Worm (Caenorhabditis elegans): ENCODE results near the gene Y116A8C.27.

- no peak for TF ChIP-seq madf-2 (tag; optimal IDR thresholded peaks at IDR 0.05)
- TF ChIP-seq ref-2 (tag; optimal IDR thresholded peaks at IDR 0.05): no peak
- no peak for TF ChIP-seq ztf-16 (tag; optimal IDR thresholded peaks at IDR 0.05)
- TF ChIP-seq ets-4 (tag; optimal IDR thresholded peaks at IDR 0.05): no peak
- no peak for TF ChIP-seq fkh-10 (GFP tag; optimal IDR thresholded peaks at IDR 0.05)
- TF ChIP-seq hlh-15 (tag; optimal IDR thresholded peaks at IDR 0.05): no peak
- TF ChIP-seq unc-55 (GFP tag; optimal IDR thresholded peaks at IDR 0.05): no peak
- no peak for TF ChIP-seq hlh-6 (tag; optimal IDR thresholded peaks at IDR 0.05)
- TF ChIP-seq elt-4 (tag; optimal IDR thresholded peaks at IDR 0.05): no peak
- no peak for TF ChIP-seq elt-2 (tag; optimal IDR thresholded peaks at IDR 0.05)
- no peak for TF ChIP-seq tbx-2 (tag; optimal IDR thresholded peaks at IDR 0.05)
- no peak for TF ChIP-seq fax-1 (tag; optimal IDR thresholded peaks at IDR 0.05)
- TF ChIP-seq unc-86 (tag; optimal IDR thresholded peaks at IDR 0.05): no peak
These were observed 30.4 kb upstream of the Y116A8C.27 start for ce11 chrIV:17126512-17126911.

Measured in whole organism, late embryonic.